Worm (Caenorhabditis elegans) whole organism, L1 larva: ENCODE data around the gene Y39B6A.41.

Experiments used
- C04F5.9 ChIP-seq: sonication (generic microtip); optimal IDR thresholded peaks from 2 replicates; lab custom pipeline; 2016; ENCODE audit warnings: missing genetic modification characterization, missing compliant biosample characterization
- C16A3.4 ChIP-seq: fragments of 150-350 bp; optimal IDR thresholded peaks from 2 replicates; lab custom pipeline; 2014; ENCODE audit warnings: missing biosample characterization, missing genetic modification characterization
- Y116A8C.19 ChIP-seq: sonication (generic microtip); optimal IDR thresholded peaks from 2 replicates; lab custom pipeline; 2016; ENCODE audit warnings: missing compliant biosample characterization, missing genetic modification characterization, borderline replicate concordance
- aha-1 ChIP-seq: fragments of 150-350 bp; optimal IDR thresholded peaks from 2 replicates; lab custom pipeline; 2014; ENCODE audit warnings: missing biosample characterization, missing genetic modification characterization
- alr-1 ChIP-seq: fragments of 200-800 bp; sonication (Bioruptor generic); optimal IDR thresholded peaks from 2 replicates; lab custom pipeline; 2018; ENCODE audit warnings: borderline replicate concordance, mild to moderate bottlenecking, missing genetic modification characterization, missing compliant biosample characterization
- ama-1 ChIP-seq: fragments of 150-350 bp; optimal IDR thresholded peaks from 2 replicates; lab custom pipeline; 2014
- ceh-63 ChIP-seq: fragments of 200-800 bp; sonication (Bioruptor generic); optimal IDR thresholded peaks from 2 replicates; lab custom pipeline; 2018; ENCODE audit warnings: mild to moderate bottlenecking, missing genetic modification characterization, missing compliant biosample characterization
- ceh-82 ChIP-seq, 3 experiments: fragments of 150-350 bp in 1 of 3; sonication (generic microtip) in 2 of 3; optimal IDR thresholded peaks; 2 replicates each; lab custom pipeline; 2014 to 2017; ENCODE audit warnings: missing biosample characterization in 3 of 3, missing genetic modification characterization in 3 of 3
- ceh-90 ChIP-seq: sonication (generic microtip); optimal IDR thresholded peaks from 2 replicates; lab custom pipeline; 2016; ENCODE audit warnings: missing genetic modification characterization, missing compliant biosample characterization
- dsc-1 ChIP-seq: sonication (generic microtip); optimal IDR thresholded peaks from 2 replicates; lab custom pipeline; 2016; ENCODE audit warnings: mild to moderate bottlenecking, missing genetic modification characterization, missing compliant biosample characterization
- efl-3 ChIP-seq: fragments of 200-800 bp; sonication (Bioruptor generic); optimal IDR thresholded peaks from 2 replicates; lab custom pipeline; 2018; ENCODE audit warnings: mild to moderate bottlenecking, missing genetic modification characterization, missing compliant biosample characterization
- egl-13 ChIP-seq: sonication (generic microtip); optimal IDR thresholded peaks from 2 replicates; lab custom pipeline; 2016; ENCODE audit warnings: missing genotype, missing genetic modification reagents, missing genetic modification characterization, missing compliant biosample characterization
- egl-27 ChIP-seq, 2 experiments: fragments of 150-350 bp in 1 of 2; sonication (generic microtip); optimal IDR thresholded peaks; 3 replicates each; lab custom pipeline; 2017 to 2018; ENCODE audit warnings: missing biosample characterization in 2 of 2, missing genetic modification characterization in 2 of 2, missing genetic modification reagents in 2 of 2
- elt-2 ChIP-seq: sonication (generic microtip); optimal IDR thresholded peaks from 2 replicates; lab custom pipeline; 2016; ENCODE audit warnings: missing genetic modification characterization, mild to moderate bottlenecking, inconsistent platforms, missing compliant biosample characterization, missing genetic modification reagents
- ets-5 ChIP-seq: fragments of 200-800 bp; sonication (Bioruptor generic); IDR thresholded peaks from 2 replicates; pipeline ENCODE4 v1.3.6; 2022; ENCODE audit warnings: missing genetic modification characterization, missing compliant biosample characterization
- fkh-10 ChIP-seq: sonication (generic microtip); optimal IDR thresholded peaks from 2 replicates; lab custom pipeline; 2017; ENCODE audit warnings: missing biosample characterization, missing genetic modification reagents, missing genetic modification characterization
- fkh-4 ChIP-seq: sonication (generic microtip); optimal IDR thresholded peaks from 2 replicates; lab custom pipeline; 2016; ENCODE audit warnings: missing compliant biosample characterization, missing genetic modification characterization, borderline replicate concordance
- grh-1 ChIP-seq: fragments of 200-800 bp; sonication (Bioruptor generic); IDR thresholded peaks from 2 replicates; pipeline ENCODE4 v1.3.6; 2022; ENCODE audit warnings: missing genetic modification reagents, missing genetic modification characterization, missing compliant biosample characterization
- hlh-17 ChIP-seq: fragments of 200-800 bp; sonication (Bioruptor generic); optimal IDR thresholded peaks from 2 replicates; lab custom pipeline; 2018; ENCODE audit warnings: missing genetic modification characterization, mild to moderate bottlenecking, missing compliant biosample characterization, moderate library complexity, borderline replicate concordance
- hlh-4 ChIP-seq: sonication (generic microtip); optimal IDR thresholded peaks from 2 replicates; lab custom pipeline; 2016; ENCODE audit warnings: mild to moderate bottlenecking, missing genetic modification characterization, missing compliant biosample characterization
- hpl-2 ChIP-seq: fragments of 150-350 bp; optimal IDR thresholded peaks from 2 replicates; lab custom pipeline; 2014; ENCODE audit warnings: missing biosample characterization, missing genetic modification reagents, missing genetic modification characterization
- isw-1 ChIP-seq: fragments of 200-800 bp; sonication (Bioruptor generic); IDR thresholded peaks from 2 replicates; pipeline ENCODE4 v1.3.6; 2022; ENCODE audit warnings: missing genetic modification characterization, missing compliant biosample characterization
- lin-13 ChIP-seq: fragments of 150-350 bp; optimal IDR thresholded peaks from 2 replicates; lab custom pipeline; 2014; ENCODE audit warnings: missing biosample characterization, missing genetic modification reagents, missing genetic modification characterization
- lin-14 ChIP-seq: fragments of 200-800 bp; sonication (Bioruptor generic); optimal IDR thresholded peaks from 2 replicates; lab custom pipeline; 2018; ENCODE audit warnings: mild to moderate bottlenecking, missing genetic modification characterization, moderate library complexity, missing compliant biosample characterization
- lin-15B ChIP-seq: fragments of 150-350 bp; sonication (generic microtip); optimal IDR thresholded peaks from 3 replicates; lab custom pipeline; 2014; ENCODE audit warnings: missing biosample characterization, missing genetic modification characterization
- lin-35 ChIP-seq, 2 experiments: fragments of 150-350 bp; optimal IDR thresholded peaks; 2 replicates each; lab custom pipeline; 2014; ENCODE audit warnings: missing biosample characterization in 2 of 2, missing genetic modification characterization in 2 of 2, missing genetic modification reagents in 2 of 2
- lsy-2 ChIP-seq, 2 experiments: fragments of 150-350 bp; optimal IDR thresholded peaks; 2 replicates each; lab custom pipeline; 2014; ENCODE audit warnings: missing biosample characterization in 2 of 2, missing genetic modification characterization in 2 of 2
- mep-1 ChIP-seq: fragments of 150-350 bp; optimal IDR thresholded peaks from 2 replicates; lab custom pipeline; 2014; ENCODE audit warnings: missing biosample characterization, missing genetic modification characterization
- nhr-11 ChIP-seq: fragments of 150-350 bp; optimal IDR thresholded peaks from 2 replicates; lab custom pipeline; 2014; ENCODE audit warnings: missing biosample characterization, missing genetic modification characterization
- nhr-28 ChIP-seq: fragments of 150-350 bp; optimal IDR thresholded peaks from 2 replicates; lab custom pipeline; 2014; ENCODE audit warnings: missing biosample characterization, missing genetic modification characterization
- nhr-71 ChIP-seq: sonication (generic microtip); optimal IDR thresholded peaks from 2 replicates; lab custom pipeline; 2016; ENCODE audit warnings: mild to moderate bottlenecking, missing genetic modification characterization, moderate library complexity, missing compliant biosample characterization
- nhr-76 ChIP-seq: sonication (generic microtip); optimal IDR thresholded peaks from 2 replicates; lab custom pipeline; 2017; ENCODE audit warnings: missing biosample characterization, missing genetic modification characterization
- nhr-84 ChIP-seq: sonication (generic microtip); optimal IDR thresholded peaks from 2 replicates; lab custom pipeline; 2017; ENCODE audit warnings: missing biosample characterization, missing genetic modification characterization
- nhr-85 ChIP-seq: sonication (generic microtip); peaks from one replicate; lab custom pipeline; 2016; ENCODE audit warnings: missing genetic modification characterization, inconsistent platforms, missing compliant biosample characterization
- nhr-90 ChIP-seq: sonication (generic microtip); optimal IDR thresholded peaks from 2 replicates; lab custom pipeline; 2016; ENCODE audit warnings: mild to moderate bottlenecking, missing genetic modification characterization, missing compliant biosample characterization; ENCODE audit not compliant: poor library complexity
- pax-3 ChIP-seq: fragments of 200-800 bp; sonication (Bioruptor generic); optimal IDR thresholded peaks from 2 replicates; lab custom pipeline; 2018; ENCODE audit warnings: mild to moderate bottlenecking, missing genetic modification characterization, moderate library complexity, missing compliant biosample characterization
- rnt-1 ChIP-seq: sonication (generic microtip); optimal IDR thresholded peaks from 2 replicates; lab custom pipeline; 2016; ENCODE audit warnings: mild to moderate bottlenecking, missing genetic modification characterization, moderate library complexity, missing compliant biosample characterization
- skn-1 ChIP-seq: fragments of 150-350 bp; optimal IDR thresholded peaks from 2 replicates; lab custom pipeline; 2014; ENCODE audit warnings: missing biosample characterization, missing genetic modification characterization
- snpc-4 ChIP-seq: fragments of 150-350 bp; optimal IDR thresholded peaks from 2 replicates; lab custom pipeline; 2014; ENCODE audit warnings: missing biosample characterization, missing genetic modification characterization
- sptf-1 ChIP-seq: fragments of 150-350 bp; optimal IDR thresholded peaks from 2 replicates; lab custom pipeline; 2014; ENCODE audit warnings: missing biosample characterization, missing genetic modification characterization
- sup-37 ChIP-seq: fragments of 200-800 bp; sonication (Bioruptor generic); optimal IDR thresholded peaks from 2 replicates; lab custom pipeline; 2018; ENCODE audit warnings: mild to moderate bottlenecking, missing genetic modification characterization, missing compliant biosample characterization
- tbx-2 ChIP-seq: sonication (generic microtip); optimal IDR thresholded peaks from 2 replicates; lab custom pipeline; 2016; ENCODE audit warnings: missing genetic modification characterization, missing compliant biosample characterization
- unc-86 ChIP-seq: sonication (generic microtip); optimal IDR thresholded peaks from 2 replicates; lab custom pipeline; 2016; ENCODE audit warnings: missing genetic modification characterization, missing compliant biosample characterization
- unc-98 ChIP-seq: fragments of 200-800 bp; sonication (Bioruptor generic); IDR thresholded peaks from 2 replicates; pipeline ENCODE4 v1.3.6; 2022; ENCODE audit warnings: missing genetic modification characterization, missing compliant biosample characterization
- vab-15 ChIP-seq: sonication (generic microtip); optimal IDR thresholded peaks from 2 replicates; lab custom pipeline; 2017; ENCODE audit warnings: missing genotype, mild to moderate bottlenecking, missing genetic modification characterization, missing compliant biosample characterization
- zip-4 ChIP-seq: fragments of 200-800 bp; sonication (Bioruptor generic); optimal IDR thresholded peaks from 2 replicates; lab custom pipeline; 2018; ENCODE audit warnings: mild to moderate bottlenecking, missing genetic modification characterization, moderate library complexity, missing compliant biosample characterization
- ztf-4 ChIP-seq: fragments of 150-350 bp; optimal IDR thresholded peaks from 2 replicates; lab custom pipeline; 2014; ENCODE audit warnings: missing biosample characterization, missing genetic modification characterization

Gene Y39B6A.41

DNA sequence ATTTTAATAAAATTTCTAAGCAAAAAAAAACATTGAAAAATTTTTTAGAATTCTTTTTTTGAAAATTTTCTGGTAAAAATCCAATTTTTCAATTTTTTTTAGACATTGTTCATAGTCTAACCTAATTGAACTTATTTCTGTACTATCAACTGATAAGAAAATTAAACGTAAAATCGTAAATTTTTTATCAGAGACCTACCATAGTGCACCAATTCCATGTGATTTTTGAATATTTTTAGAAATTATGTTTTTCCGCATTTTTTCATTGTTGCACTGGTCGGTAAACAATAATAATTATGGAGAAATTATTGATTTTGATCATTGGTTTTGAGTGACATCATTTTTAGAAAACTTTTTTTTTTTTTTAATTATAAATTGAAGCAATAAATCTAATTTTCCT lies 1.2 kb downstream of the Y39B6A.41 start:
- no peak for TF ChIP-seq C04F5.9 (tag; lab: Kevin White, UChicago)
- no peak for TF ChIP-seq nhr-90 (tag; lab: Kevin White, UChicago)
- TF ChIP-seq vab-15, result no peak
- no peak for TF ChIP-seq unc-86 (tag; lab: Kevin White, UChicago)
- no peak for TF ChIP-seq Y116A8C.19
- no peak for TF ChIP-seq egl-13
- no peak for TF ChIP-seq C16A3.4 (tag; lab: Kevin White, UChicago)
- no peak for TF ChIP-seq nhr-85
- no peak for TF ChIP-seq snpc-4 (tag; lab: Kevin White, UChicago)
- TF ChIP-seq unc-98 (GFP tag; lab: Robert Waterston, UW), result no peak
- no peak for TF ChIP-seq dsc-1 (tag; lab: Kevin White, UChicago)
- TF ChIP-seq ztf-4 (tag; lab: Kevin White, UChicago), result no peak
- TF ChIP-seq nhr-84, result no peak
- TF ChIP-seq hlh-4 (tag; lab: Kevin White, UChicago), result no peak
- TF ChIP-seq lin-15B (tag; lab: Kevin White, UChicago), result no peak
- no peak for TF ChIP-seq nhr-11 (tag; lab: Kevin White, UChicago)

DNA sequence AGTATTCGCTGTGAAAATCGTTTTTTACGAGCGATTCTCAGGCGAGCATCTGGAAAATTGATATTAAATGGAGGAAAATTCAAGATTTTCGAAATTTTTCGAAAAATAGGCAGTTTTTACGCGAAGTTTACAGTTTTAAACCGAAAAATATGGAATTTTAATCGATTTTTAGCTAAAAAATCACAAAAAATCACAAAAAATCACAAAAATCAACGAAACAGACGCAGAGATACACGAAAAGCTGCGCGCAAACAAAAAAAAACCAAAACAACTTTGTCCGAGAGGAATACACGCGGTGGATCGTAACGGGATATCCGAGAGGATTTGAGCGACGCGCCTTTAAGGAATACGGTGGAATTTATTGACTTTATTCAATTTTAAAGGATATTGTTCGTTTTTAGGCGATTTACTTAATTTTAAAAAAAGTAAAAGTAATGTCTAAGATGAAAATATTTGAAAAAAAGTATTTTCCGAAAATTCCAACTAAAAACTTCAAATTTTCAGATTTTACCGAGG lies 8.1 kb downstream of the Y39B6A.41 start, which contains the start of gene Y39B6A.42:
Gene Y39B6A.42 (minus strand): TSS at position 51 of the 516 bp plus-strand sequence.
- TF ChIP-seq ceh-63 (GFP tag; lab: Kevin White, UChicago) (no peak), ets-5 (no peak)

ce11 chrV:18967479-18968056 lies 10.2 kb downstream of the Y39B6A.41 start, which contains the start of gene Y39B6A.43:
Gene Y39B6A.43, minus strand, starts transcription at chrV:18967829.
- TF ChIP-seq lin-13 (GFP tag; lab: Kevin White, UChicago) (peak; percentile 99), ceh-82 (tag; optimal IDR thresholded peaks at IDR 0.05; lab: Kevin White, UChicago) (peak; percentile 97 to 99 (median 97)), aha-1 (tag; lab: Kevin White, UChicago) (peak; percentile 94), ztf-4 (tag; lab: Kevin White, UChicago) (peak; percentile 91), lin-35 (GFP tag; optimal IDR thresholded peaks at IDR 0.05; lab: Kevin White, UChicago) (peak; percentile 98 to 100), lin-14 (peak; percentile 97), hlh-17 (peak; percentile 68), egl-27 (tag; optimal IDR thresholded peaks at IDR 0.05; lab: Kevin White, UChicago) (peak; percentile 57 to 80), skn-1 (tag; lab: Kevin White, UChicago) (peak; percentile 82), ama-1 (lab: Kevin White, UChicago) (peak; percentile 17), ceh-63 (GFP tag; lab: Kevin White, UChicago) (no peak), lsy-2 (tag; optimal IDR thresholded peaks at IDR 0.05; lab: Kevin White, UChicago) (peak; percentile 97), ceh-90 (tag; lab: Kevin White, UChicago) (peak; percentile 63), pax-3 (tag; lab: Kevin White, UChicago) (peak; percentile 94), sptf-1 (tag; lab: Kevin White, UChicago) (no peak), sup-37 (peak; percentile 80), C16A3.4 (tag; lab: Kevin White, UChicago) (peak; percentile 98), fkh-4 (peak; percentile 75), elt-2 (tag; lab: Kevin White, UChicago) (peak; percentile 85), unc-98 (GFP tag; lab: Robert Waterston, UW) (peak; percentile 78), alr-1 (no peak), zip-4 (GFP tag; lab: Kevin White, UChicago) (peak; percentile 87), grh-1 (GFP tag; lab: Robert Waterston, UW) (peak; percentile 94), hlh-4 (tag; lab: Kevin White, UChicago) (no peak), isw-1 (GFP tag; lab: Robert Waterston, UW) (peak; percentile 95), vab-15 (peak; percentile 83), nhr-71 (tag; lab: Kevin White, UChicago) (peak; percentile 98), rnt-1 (tag; lab: Kevin White, UChicago) (peak; percentile 98), nhr-76 (peak; percentile 3), hpl-2 (GFP tag; lab: Kevin White, UChicago) (peak; percentile 96), tbx-2 (peak; percentile 95), mep-1 (peak; percentile 93), efl-3 (peak; percentile 42), nhr-28 (tag; lab: Kevin White, UChicago) (no peak), nhr-84 (no peak), egl-13 (peak; percentile 89), fkh-10 (GFP tag; lab: Kevin White, UChicago) (peak; percentile 96)
